Fruit fly (Drosophila melanogaster) whole organism: Measurements from ENCODE around the gene CG11342.

Experiments used
- CG8478 ChIP-seq: fragments of >200 bp; optimal IDR thresholded peaks from 2 replicates; lab custom pipeline; 2018; ENCODE audit warnings: inconsistent platforms
- pan ChIP-seq: fragments of >200 bp; optimal IDR thresholded peaks from 2 replicates; lab custom pipeline; 2017

- TF ChIP-seq pan (no peak), CG8478 (lab: Kevin White, UChicago) (no peak)
These were observed 16.5 kb upstream of the CG11342 start for dm6 chr3L:4383543-4384325.
